Worm (Caenorhabditis elegans) whole organism, L2 larva: Measurements from ENCODE around the gene Y60C6A.3.

ENCODE experiments used
- F13H6.1 ChIP-seq: sonication (generic microtip); optimal IDR thresholded peaks from 2 replicates; lab custom pipeline; 2016; ENCODE audit warnings: missing genetic modification characterization, missing compliant biosample characterization
- nhr-11 ChIP-seq: fragments of 150-350 bp; optimal IDR thresholded peaks from 2 replicates; lab custom pipeline; 2014; ENCODE audit warnings: missing biosample characterization, missing genetic modification characterization
- nhr-12 ChIP-seq: fragments of 150-350 bp; optimal IDR thresholded peaks from 2 replicates; lab custom pipeline; 2014; ENCODE audit warnings: missing biosample characterization, missing genetic modification characterization
- nhr-237 ChIP-seq: fragments of 150-350 bp; optimal IDR thresholded peaks from 2 replicates; lab custom pipeline; 2014; ENCODE audit warnings: missing biosample characterization, missing genetic modification characterization
- zag-1 ChIP-seq: fragments of 150-350 bp; optimal IDR thresholded peaks from 2 replicates; lab custom pipeline; 2014; ENCODE audit warnings: missing biosample characterization, missing genetic modification characterization

DNA sequence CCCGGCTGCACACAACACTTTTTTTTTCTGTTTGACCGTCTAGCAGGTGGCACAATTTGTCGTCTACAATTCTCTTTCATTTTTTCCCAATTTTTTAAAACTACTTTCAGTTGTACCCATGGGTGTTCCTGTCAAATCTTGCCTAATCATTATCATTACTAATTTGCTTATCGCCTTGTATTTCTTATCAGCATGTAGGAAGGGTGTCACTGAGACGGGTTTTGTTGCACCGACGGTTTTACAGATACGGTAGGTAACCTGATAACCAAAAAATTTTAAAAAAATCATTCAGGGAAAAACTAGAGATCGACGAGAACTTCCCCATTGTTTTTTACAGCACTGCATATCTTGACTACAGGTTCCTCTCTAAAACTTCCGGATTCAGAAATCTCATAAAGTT, 47.9 kb upstream of the Y60C6A.3 start, which contains the start of gene F39G3.2:
- TF ChIP-seq zag-1 (tag; lab: Kevin White, UChicago) (no peak), F13H6.1 (tag; lab: Kevin White, UChicago) (no peak), nhr-237 (tag; lab: Kevin White, UChicago) (no peak), nhr-12 (tag; lab: Kevin White, UChicago) (no peak), nhr-11 (no peak)
